Worm (Caenorhabditis elegans) whole organism, L3 larva: ENCODE measurements around the gene T24C2.5.

ENCODE experiments used
- R02D3.7 ChIP-seq: fragments of 150-350 bp; optimal IDR thresholded peaks from 2 replicates; lab custom pipeline; 2014; ENCODE audit warnings: missing biosample characterization, missing genetic modification characterization
- ama-1 ChIP-seq: fragments of 150-350 bp; optimal IDR thresholded peaks from 2 replicates; lab custom pipeline; 2018
- egl-5 ChIP-seq: fragments of 150-350 bp; optimal IDR thresholded peaks from 2 replicates; lab custom pipeline; 2017; ENCODE audit warnings: missing biosample characterization, missing genetic modification reagents, missing genetic modification characterization, inconsistent platforms
- elt-1 ChIP-seq: fragments of 150-350 bp; optimal IDR thresholded peaks from 2 replicates; lab custom pipeline; 2014; ENCODE audit warnings: missing biosample characterization, missing genetic modification characterization
- elt-2 ChIP-seq: sonication (generic microtip); optimal IDR thresholded peaks from 2 replicates; lab custom pipeline; 2016; ENCODE audit warnings: missing genetic modification reagents, mild to moderate bottlenecking, missing genetic modification characterization, missing compliant biosample characterization
- jun-1 ChIP-seq: fragments of 150-350 bp; optimal IDR thresholded peaks from 2 replicates; lab custom pipeline; 2014; ENCODE audit warnings: missing biosample characterization, missing genetic modification reagents, missing genetic modification characterization
- nfya-1 ChIP-seq: sonication (generic microtip); optimal IDR thresholded peaks from 2 replicates; lab custom pipeline; 2017; ENCODE audit warnings: missing genetic modification characterization, mild to moderate bottlenecking, missing compliant biosample characterization, antibody characterized with exemption, moderate library complexity; ENCODE audit not compliant: insufficient read depth
- nhr-25 ChIP-seq: sonication (generic microtip); optimal IDR thresholded peaks from 2 replicates; lab custom pipeline; 2017; ENCODE audit warnings: missing biosample characterization, missing genetic modification characterization
- nhr-28 ChIP-seq: fragments of 150-350 bp; optimal IDR thresholded peaks from 2 replicates; lab custom pipeline; 2014; ENCODE audit warnings: missing biosample characterization, missing genetic modification characterization
- pha-4 ChIP-seq: fragments of 150-350 bp; optimal IDR thresholded peaks from 2 replicates; lab custom pipeline; 2014; ENCODE audit warnings: missing biosample characterization, missing genetic modification reagents, missing genetic modification characterization
- snpc-4 ChIP-seq: fragments of 150-350 bp; optimal IDR thresholded peaks from 2 replicates; lab custom pipeline; 2014; ENCODE audit warnings: missing biosample characterization, missing genetic modification characterization
- unc-39 ChIP-seq: sonication (generic microtip); optimal IDR thresholded peaks from 4 replicates; lab custom pipeline; 2017; ENCODE audit warnings: missing biosample characterization, missing genetic modification characterization
- ztf-11 ChIP-seq: fragments of 150-350 bp; optimal IDR thresholded peaks from 2 replicates; lab custom pipeline; 2014; ENCODE audit warnings: missing biosample characterization, missing genetic modification characterization

DNA sequence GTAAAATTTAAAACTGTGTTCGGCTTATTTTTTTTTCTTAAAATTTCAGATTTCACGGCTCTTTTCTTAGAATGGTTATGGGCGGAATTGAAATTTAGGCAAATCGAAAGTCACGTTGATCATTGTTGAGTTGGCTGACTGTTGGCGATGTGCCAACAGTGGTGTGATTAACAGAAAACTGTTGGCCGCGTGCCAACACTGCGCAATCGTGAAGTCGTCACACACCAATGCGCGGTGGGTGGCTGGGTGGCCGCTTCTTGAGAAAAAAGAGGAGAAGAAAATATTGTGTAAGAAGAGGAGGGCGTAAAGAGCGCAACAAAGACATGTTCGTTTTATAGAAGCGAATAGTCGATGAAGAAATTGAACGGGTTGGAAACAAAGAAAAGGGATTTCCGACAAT is 43.1 kb upstream of the T24C2.5 start:
- TF ChIP-seq jun-1 (tag; lab: Kevin White, UChicago): no peak
- no peak for TF ChIP-seq nhr-28 (tag; lab: Kevin White, UChicago)
- TF ChIP-seq snpc-4 (tag; lab: Kevin White, UChicago): no peak
- no peak for TF ChIP-seq ztf-11 (tag; lab: Kevin White, UChicago)
- peak; percentile 31 for TF ChIP-seq nfya-1 (tag; lab: Kevin White, UChicago)
- TF ChIP-seq pha-4 (tag; lab: Kevin White, UChicago): peak; percentile 18
- peak; percentile 5 for TF ChIP-seq nhr-25 (tag; lab: Kevin White, UChicago)
- peak; percentile 63 for TF ChIP-seq ama-1
- TF ChIP-seq R02D3.7 (tag; lab: Kevin White, UChicago): no peak
- peak; percentile 39 for TF ChIP-seq elt-1 (tag; lab: Kevin White, UChicago)
- no peak for TF ChIP-seq unc-39 (tag; lab: Kevin White, UChicago)
- no peak for TF ChIP-seq egl-5 (tag; lab: Kevin White, UChicago)
- no peak for TF ChIP-seq elt-2 (tag; lab: Kevin White, UChicago)
